Fruit fly (Drosophila melanogaster) S2 (cell line): Measurements from ENCODE around the gene CG31407.

Source experiments
- CG8478 ChIP-seq: fragments of >200 bp; optimal IDR thresholded peaks from 2 replicates; lab custom pipeline; 2018
- CTCF ChIP-seq, 2 experiments: fragments of >200 bp; optimal IDR thresholded peaks; 2 replicates each; lab custom pipeline; 2018

dm6 chr3R:10048842-10049527 is 24.0 kb upstream of the CG31407 start, which contains the start of gene ohgt:
- TF ChIP-seq CG8478 (lab: Kevin White, UChicago) (no peak), CTCF (optimal IDR thresholded peaks at IDR 0.05; lab: Kevin White, UChicago) (no peak)
